Fruit fly (Drosophila melanogaster): ENCODE results near the gene CG34260.

DNA sequence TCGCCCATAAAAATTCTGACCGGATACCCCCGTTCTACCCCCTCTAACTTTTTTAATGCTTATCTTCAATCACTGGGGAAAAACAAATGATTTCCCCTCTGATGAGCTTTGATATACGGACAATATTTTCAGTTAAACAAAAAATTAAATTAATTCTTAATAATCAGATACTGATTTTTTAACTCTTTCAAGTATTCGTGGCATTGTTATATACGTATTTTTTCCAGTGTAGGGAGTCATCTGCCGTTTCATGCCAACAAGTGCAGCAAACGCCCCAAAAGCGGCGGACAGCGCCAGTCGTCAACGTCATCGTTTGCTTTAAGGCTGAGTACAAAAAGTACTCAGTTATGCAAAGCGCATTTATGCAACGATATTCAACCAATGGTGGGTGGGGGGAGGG is 13.2 kb upstream of the CG34260 start:
- TF ChIP-seq gl (tag; optimal IDR thresholded peaks at IDR 0.05) (no peak), Ets98B (GFP tag; IDR thresholded peaks at IDR 0.05) (no peak), CG34367 (tag; optimal IDR thresholded peaks at IDR 0.05) (no peak)

Data from whole organism, pupa.